Worm (Caenorhabditis elegans): ENCODE measurements around the gene F52G3.1.

ce11 chrX:16942316-16942715 lies 21.4 kb upstream of the F52G3.1 start:
- TF ChIP-seq med-1 (GFP tag; optimal IDR thresholded peaks at IDR 0.05; ENCODE audit: insufficient read depth) (no peak), T22C8.4 (GFP tag; IDR thresholded peaks at IDR 0.05) (no peak), klf-2 (GFP tag; conservative IDR thresholded peaks at IDR 0.05) (no peak)
